Fruit fly (Drosophila melanogaster): ENCODE data around the gene mbf1.

Gene mbf1

dm6 chr3L:16612152-16612551, 37.9 kb downstream of the mbf1 start, which contains the start of gene CG4101 (continued):
- TF ChIP-seq CG11504 (tag; optimal IDR thresholded peaks at IDR 0.05) (peak; percentile 80), caup (GFP tag; optimal IDR thresholded peaks at IDR 0.05; ENCODE audit: severe bottlenecking) (peak; percentile 74), bsh (GFP tag; optimal IDR thresholded peaks at IDR 0.05) (peak; percentile 35 to 79), bowl (GFP tag; IDR thresholded peaks at IDR 0.05) (no peak), Med (GFP tag) (peak; percentile 95), CG17359 (tag; optimal IDR thresholded peaks at IDR 0.05) (peak; percentile 63), gfzf (GFP tag; optimal IDR thresholded peaks at IDR 0.05) (peak; percentile 72), HLH3B (GFP tag; IDR thresholded peaks at IDR 0.05) (peak; percentile 57), unpg (GFP tag; optimal IDR thresholded peaks at IDR 0.05) (peak; percentile 84), CG11560 (tag; IDR thresholded peaks at IDR 0.05) (0 out of 3 replicates have a peak, but pooled peaks have one; percentile 48), CG12155 (GFP tag; optimal IDR thresholded peaks at IDR 0.05) (peak; percentile 76), ATbp (GFP tag; optimal IDR thresholded peaks at IDR 0.05) (peak; percentile 48), fd102C (GFP tag; optimal IDR thresholded peaks at IDR 0.05) (no peak), CG10654 (GFP tag; optimal IDR thresholded peaks at IDR 0.05) (peak; percentile 77), CG9876 (GFP tag; optimal IDR thresholded peaks at IDR 0.05) (peak; percentile 68), CG13287 (GFP tag; IDR thresholded peaks at IDR 0.05; ENCODE audit: partially characterized antibody) (peak; percentile 92), Fer2 (tag; optimal IDR thresholded peaks at IDR 0.05) (peak; percentile 65), mirr (GFP tag; optimal IDR thresholded peaks at IDR 0.05) (peak; percentile 34), pho (GFP tag; optimal IDR thresholded peaks at IDR 0.05) (peak; percentile 85), YL-1 (GFP tag; optimal IDR thresholded peaks at IDR 0.05) (peak; percentile 79), Mes4 (GFP tag; optimal IDR thresholded peaks at IDR 0.05) (peak; percentile 54), Dfd (GFP tag; optimal IDR thresholded peaks at IDR 0.05) (no peak), Atf6 (GFP tag; IDR thresholded peaks at IDR 0.05) (peak; percentile 80), peb (GFP tag; IDR thresholded peaks at IDR 0.05) (peak; percentile 55), pzg (GFP tag; optimal IDR thresholded peaks at IDR 0.05) (peak; percentile 77), CG9215 (GFP tag; IDR thresholded peaks at IDR 0.05) (peak; percentile 80), Dad (GFP tag; optimal IDR thresholded peaks at IDR 0.05) (peak; percentile 41), CG3726 (GFP tag; IDR thresholded peaks at IDR 0.05) (no peak), CG12299 (tag; optimal IDR thresholded peaks at IDR 0.05) (peak; percentile 79), salm (tag; optimal IDR thresholded peaks at IDR 0.05) (peak; percentile 5), CG8290 (GFP tag; optimal IDR thresholded peaks at IDR 0.05) (peak; percentile 73), CG8290 (tag; optimal IDR thresholded peaks at IDR 0.05) (peak; percentile 45 to 57), CG18764 (GFP tag; optimal IDR thresholded peaks at IDR 0.05) (peak; percentile 52), PHDP (tag; optimal IDR thresholded peaks at IDR 0.05) (peak; percentile 82), br (optimal IDR thresholded peaks at IDR 0.05) (no peak), Oli (tag; optimal IDR thresholded peaks at IDR 0.05) (peak; percentile 64), CG18011 (GFP tag; optimal IDR thresholded peaks at IDR 0.05) (peak; percentile 65), ERR (GFP tag; optimal IDR thresholded peaks at IDR 0.05) (no peak), CG17385 (GFP tag; optimal IDR thresholded peaks at IDR 0.05) (peak; percentile 62), Hey (tag; optimal IDR thresholded peaks at IDR 0.05) (peak; percentile 35), CG1529 (GFP tag; optimal IDR thresholded peaks at IDR 0.05) (peak; percentile 43), Atf3 (GFP tag; optimal IDR thresholded peaks at IDR 0.05) (peak; percentile 45), sna (GFP tag; IDR thresholded peaks at IDR 0.05; ENCODE audit: partially characterized antibody) (peak; percentile 81), her (GFP tag; optimal IDR thresholded peaks at IDR 0.05) (peak; percentile 48), MTF-1 (GFP tag; optimal IDR thresholded peaks at IDR 0.05; ENCODE audit: borderline replicate concordance) (no peak), CG12236 (GFP tag; optimal IDR thresholded peaks at IDR 0.05) (peak; percentile 12), az2 (GFP tag; optimal IDR thresholded peaks at IDR 0.05) (peak; percentile 80), CG4360 (GFP tag; IDR thresholded peaks at IDR 0.05) (peak; percentile 50), unc-4 (GFP tag; IDR thresholded peaks at IDR 0.05; ENCODE audit: partially characterized antibody) (peak; percentile 89), CG6813 (GFP tag; optimal IDR thresholded peaks at IDR 0.05) (peak; percentile 29), btn (GFP tag; optimal IDR thresholded peaks at IDR 0.05) (no peak)

Measured in whole organism, embryonic.